ENCODE assay signal across 4 fruit fly cellular contexts in the genomic region with DNA sequence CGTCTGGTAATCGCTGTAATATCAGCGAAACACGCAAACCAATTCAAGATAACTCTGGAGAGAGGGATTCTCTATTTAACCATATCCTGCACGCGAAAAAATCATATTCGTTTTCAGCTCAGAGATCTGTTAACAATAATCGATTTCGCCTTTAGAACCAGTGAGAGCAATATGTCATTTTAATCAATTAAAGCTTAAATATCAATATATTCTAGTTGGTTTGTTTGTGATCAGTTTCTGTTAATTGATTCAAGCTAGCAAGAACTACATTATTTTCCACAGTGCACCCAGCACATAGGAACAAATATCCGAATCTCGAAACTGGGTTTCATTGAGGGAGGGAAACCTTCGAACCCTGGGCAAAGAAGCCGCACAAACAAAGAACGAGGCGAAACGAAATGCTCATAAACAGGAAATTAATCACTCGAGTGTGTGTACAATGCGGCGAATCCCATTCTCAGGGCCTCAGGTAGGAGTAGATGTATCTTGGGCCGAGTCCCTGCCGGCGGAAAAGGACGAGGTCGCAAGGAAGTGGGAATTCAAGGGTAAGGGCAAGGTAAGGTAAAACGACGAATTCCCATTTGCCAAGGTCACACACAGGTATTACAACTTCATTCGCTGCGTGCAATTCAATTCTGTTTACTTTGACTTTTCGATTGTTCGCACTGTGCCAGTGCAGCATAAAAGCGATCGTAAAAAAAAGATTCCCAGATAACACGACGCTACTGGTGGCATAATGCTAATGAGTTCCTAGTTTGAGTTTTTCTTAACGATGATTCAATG.
A peak's percentile ranks its signal among the peaks of the same experiment; 100 is the strongest.
TF ChIP-seq lines count a peak whose summit lies in the region.

No protein-coding gene starts in this region.

- no peak for TF ChIP-seq CTCF in whole organism, embryonic (GFP tag; optimal IDR thresholded peaks at IDR 0.05; lab: Kevin White, UChicago)

TF ChIP-seq in whole organism, embryonic, 481 proteins besides CTCF, POLR2A, EP300 and RAD21 (continues in another document):
- TF ChIP-seq Ptx1 (GFP tag; IDR thresholded peaks at IDR 0.05; lab: Robert Waterston, UW) (0 out of 2 replicates have a peak, but pooled peaks have one; percentile 27), CG1647 (GFP tag; optimal IDR thresholded peaks at IDR 0.05; lab: Kevin White, UChicago) (no peak), slou (GFP tag; optimal IDR thresholded peaks at IDR 0.05; lab: Kevin White, UChicago) (no peak), Nf-YC (tag; optimal IDR thresholded peaks at IDR 0.05; lab: Kevin White, UChicago) (no peak), zfh1 (GFP tag; IDR thresholded peaks at IDR 0.05; lab: Robert Waterston, UW) (peak; percentile 61; the same call in 1 of the 3 replicates), tx (GFP tag; optimal IDR thresholded peaks at IDR 0.05; lab: Kevin White, UChicago) (peak; percentile 35), CG33213 (GFP tag; optimal IDR thresholded peaks at IDR 0.05; lab: Kevin White, UChicago) (peak; percentile 14), CG13424 (tag; optimal IDR thresholded peaks at IDR 0.05; lab: Kevin White, UChicago) (no peak), crc (GFP tag; optimal IDR thresholded peaks at IDR 0.05; lab: Kevin White, UChicago) (peak; percentile 39), tll (GFP tag; optimal IDR thresholded peaks at IDR 0.05; lab: Kevin White, UChicago) (peak in 1 of 2 experiments; percentile 98), CG8388 (GFP tag; optimal IDR thresholded peaks at IDR 0.05; lab: Kevin White, UChicago) (peak; percentile 43), CG30431 (GFP tag; optimal IDR thresholded peaks at IDR 0.05; lab: Kevin White, UChicago) (peak; percentile 59), CG12391 (tag; optimal IDR thresholded peaks at IDR 0.05; lab: Kevin White, UChicago) (peak; percentile 67), Trl (optimal IDR thresholded peaks at IDR 0.05; lab: Kevin White, UChicago) (no peak), Trl (GFP tag; optimal IDR thresholded peaks at IDR 0.05; lab: Kevin White, UChicago) (peak; percentile 26), CG15696 (tag; optimal IDR thresholded peaks at IDR 0.05; lab: Kevin White, UChicago) (peak; percentile 90), phol (tag; optimal IDR thresholded peaks at IDR 0.05; lab: Kevin White, UChicago) (peak; percentile 66), CG32532 (GFP tag; IDR thresholded peaks at IDR 0.05; lab: Robert Waterston, UW) (no peak), gcm2 (GFP tag; optimal IDR thresholded peaks at IDR 0.05; lab: Kevin White, UChicago) (no peak), nmo (GFP tag; optimal IDR thresholded peaks at IDR 0.05; lab: Kevin White, UChicago) (peak; percentile 61)

TF ChIP-seq in whole organism, prepupa, 60 proteins besides CTCF, POLR2A, EP300 and RAD21 (continues in another document):
- TF ChIP-seq OdsH (GFP tag; optimal IDR thresholded peaks at IDR 0.05; lab: Kevin White, UChicago) (peak; percentile 76), Sox102F (GFP tag; optimal IDR thresholded peaks at IDR 0.05; lab: Kevin White, UChicago) (peak; percentile 20), net (GFP tag; optimal IDR thresholded peaks at IDR 0.05; lab: Kevin White, UChicago) (peak; percentile 76), ss (GFP tag; optimal IDR thresholded peaks at IDR 0.05; lab: Kevin White, UChicago) (peak; percentile 91 to 94), Ets21C (GFP tag; optimal IDR thresholded peaks at IDR 0.05; lab: Kevin White, UChicago) (peak; percentile 14), acj6 (GFP tag; optimal IDR thresholded peaks at IDR 0.05; lab: Kevin White, UChicago) (peak; percentile 73), eg (GFP tag; IDR thresholded peaks at IDR 0.05; lab: Robert Waterston, UW) (no peak), CG32006 (GFP tag; optimal IDR thresholded peaks at IDR 0.05; lab: Kevin White, UChicago) (peak; percentile 42), lz (GFP tag; optimal IDR thresholded peaks at IDR 0.05; lab: Kevin White, UChicago) (peak; percentile 40), topi (GFP tag; optimal IDR thresholded peaks at IDR 0.05; lab: Kevin White, UChicago) (peak; percentile 63), CG6792 (GFP tag; optimal IDR thresholded peaks at IDR 0.05; lab: Kevin White, UChicago) (peak; percentile 61), svp (GFP tag; lab: Kevin White, UChicago) (peak; percentile 74), Blimp-1 (GFP tag; optimal IDR thresholded peaks at IDR 0.05; lab: Kevin White, UChicago) (no peak), CG16779 (tag; optimal IDR thresholded peaks at IDR 0.05; lab: Kevin White, UChicago) (peak; percentile 43), CG8119 (GFP tag; IDR thresholded peaks at IDR 0.05; lab: Robert Waterston, UW) (no peak; the same call in 2 of the 3 replicates), Eip93F (GFP tag; optimal IDR thresholded peaks at IDR 0.05; lab: Kevin White, UChicago) (no peak), pdm3 (GFP tag; optimal IDR thresholded peaks at IDR 0.05; lab: Kevin White, UChicago) (peak; percentile 75), CG8319 (GFP tag; optimal IDR thresholded peaks at IDR 0.05; lab: Kevin White, UChicago) (peak; percentile 59), fd59A (GFP tag; optimal IDR thresholded peaks at IDR 0.05; lab: Kevin White, UChicago) (peak; percentile 84), Ets96B (tag; optimal IDR thresholded peaks at IDR 0.05; lab: Kevin White, UChicago) (peak; percentile 92), CG15336 (GFP tag; IDR thresholded peaks at IDR 0.05; lab: Robert Waterston, UW) (no peak)

TF ChIP-seq in whole organism, pupa, 21 proteins besides CTCF, POLR2A, EP300 and RAD21:
- TF ChIP-seq Pif1A (GFP tag; optimal IDR thresholded peaks at IDR 0.05; lab: Kevin White, UChicago) (peak; percentile 79), Snoo (tag; optimal IDR thresholded peaks at IDR 0.05; lab: Kevin White, UChicago) (peak; percentile 29), rn (GFP tag; IDR thresholded peaks at IDR 0.05; lab: Robert Waterston, UW) (no peak), CG34367 (tag; optimal IDR thresholded peaks at IDR 0.05; lab: Kevin White, UChicago) (peak; percentile 84), CG4496 (GFP tag; IDR thresholded peaks at IDR 0.05; lab: Robert Waterston, UW) (peak; percentile 10; the same call in 1 of the 3 replicates), CG15710 (tag; optimal IDR thresholded peaks at IDR 0.05; lab: Kevin White, UChicago) (peak; percentile 89), D1 (tag; optimal IDR thresholded peaks at IDR 0.05; lab: Kevin White, UChicago) (peak; percentile 76), CG17806 (tag; optimal IDR thresholded peaks at IDR 0.05; lab: Kevin White, UChicago) (peak; percentile 82), CG13204 (GFP tag; optimal IDR thresholded peaks at IDR 0.05; lab: Kevin White, UChicago) (peak; percentile 43), CG8159 (tag; optimal IDR thresholded peaks at IDR 0.05; lab: Kevin White, UChicago) (peak; percentile 93), Pif1B (GFP tag; optimal IDR thresholded peaks at IDR 0.05; lab: Kevin White, UChicago) (peak; percentile 78), CG12605 (GFP tag; IDR thresholded peaks at IDR 0.05; lab: Robert Waterston, UW) (no peak), fd96Ca (GFP tag; IDR thresholded peaks at IDR 0.05; lab: Robert Waterston, UW) (no peak), CG10348 (GFP tag; IDR thresholded peaks at IDR 0.05; lab: Robert Waterston, UW) (no peak), CG8301 (tag; optimal IDR thresholded peaks at IDR 0.05; lab: Kevin White, UChicago) (peak; percentile 50), EcR (GFP tag; optimal IDR thresholded peaks at IDR 0.05; lab: Kevin White, UChicago) (peak; percentile 46), Ets98B (GFP tag; IDR thresholded peaks at IDR 0.05; lab: Robert Waterston, UW) (no peak), CG14655 (GFP tag; optimal IDR thresholded peaks at IDR 0.05; lab: Kevin White, UChicago) (peak; percentile 57), gl (tag; optimal IDR thresholded peaks at IDR 0.05; lab: Kevin White, UChicago) (peak; percentile 76), CG32121 (GFP tag; IDR thresholded peaks at IDR 0.05; lab: Robert Waterston, UW) (no peak), CG9948 (tag; optimal IDR thresholded peaks at IDR 0.05; lab: Kevin White, UChicago) (peak; percentile 83)
TF ChIP-seq in whole organism, pupa: peak in this region for 15.

TF ChIP-seq in whole organism, wandering third instar larva, 38 proteins besides CTCF, POLR2A, EP300 and RAD21 (continues in another document):
- TF ChIP-seq GATAd (GFP tag; optimal IDR thresholded peaks at IDR 0.05; lab: Kevin White, UChicago) (no peak), h (GFP tag; optimal IDR thresholded peaks at IDR 0.05; lab: Kevin White, UChicago) (peak; percentile 24), Rel (GFP tag; optimal IDR thresholded peaks at IDR 0.05; lab: Kevin White, UChicago) (no peak), Rel (tag; optimal IDR thresholded peaks at IDR 0.05; lab: Kevin White, UChicago) (no peak), sv (GFP tag; optimal IDR thresholded peaks at IDR 0.05; lab: Kevin White, UChicago) (peak; percentile 49), CG32264 (GFP tag; optimal IDR thresholded peaks at IDR 0.05; lab: Kevin White, UChicago) (no peak), usp (GFP tag; optimal IDR thresholded peaks at IDR 0.05; lab: Kevin White, UChicago) (no peak), dmrt93B (GFP tag; optimal IDR thresholded peaks at IDR 0.05; lab: Kevin White, UChicago) (no peak), CrebA (GFP tag; optimal IDR thresholded peaks at IDR 0.05; lab: Kevin White, UChicago; ENCODE audit: borderline replicate concordance) (no peak), Vsx2 (GFP tag; optimal IDR thresholded peaks at IDR 0.05; lab: Kevin White, UChicago; ENCODE audit: partially characterized antibody) (no peak), Jra (GFP tag; optimal IDR thresholded peaks at IDR 0.05; lab: Kevin White, UChicago) (no peak), jim (GFP tag; optimal IDR thresholded peaks at IDR 0.05; lab: Kevin White, UChicago) (no peak), tai (GFP tag; optimal IDR thresholded peaks at IDR 0.05; lab: Kevin White, UChicago) (no peak), ey (GFP tag; optimal IDR thresholded peaks at IDR 0.05; lab: Kevin White, UChicago) (peak; percentile 18), OdsH (GFP tag; optimal IDR thresholded peaks at IDR 0.05; lab: Kevin White, UChicago) (peak; percentile 23), lola (GFP tag; optimal IDR thresholded peaks at IDR 0.05; lab: Kevin White, UChicago) (no peak), N (GFP tag; optimal IDR thresholded peaks at IDR 0.05; lab: Kevin White, UChicago) (no peak), Dfd (GFP tag; optimal IDR thresholded peaks at IDR 0.05; lab: Kevin White, UChicago) (no peak), Myc (optimal IDR thresholded peaks at IDR 0.05; lab: Kevin White, UChicago) (no peak), HLH106 (tag; optimal IDR thresholded peaks at IDR 0.05; lab: Kevin White, UChicago) (no peak), pan (optimal IDR thresholded peaks at IDR 0.05; lab: Kevin White, UChicago) (no peak), rgr (GFP tag; optimal IDR thresholded peaks at IDR 0.05; lab: Kevin White, UChicago) (peak; percentile 31), foxo (GFP tag; optimal IDR thresholded peaks at IDR 0.05; lab: Kevin White, UChicago) (peak in 1 of 2 experiments; percentile 40), dsf (GFP tag; optimal IDR thresholded peaks at IDR 0.05; lab: Kevin White, UChicago; ENCODE audit: borderline replicate concordance) (no peak), Sp1 (GFP tag; optimal IDR thresholded peaks at IDR 0.05; lab: Kevin White, UChicago) (no peak), fru (GFP tag; optimal IDR thresholded peaks at IDR 0.05; lab: Kevin White, UChicago) (peak; percentile 57), dl (GFP tag; optimal IDR thresholded peaks at IDR 0.05; lab: Kevin White, UChicago; ENCODE audit: insufficient read depth in 1 of 2, partially characterized antibody in 2 of 2) (no peak)
